Worm (Caenorhabditis elegans) whole organism, late embryonic: ENCODE measurements around the gene irld-9.

ENCODE experiments used
- C38D4.7 ChIP-seq: fragments of 200-800 bp; sonication (Bioruptor generic); optimal IDR thresholded peaks from 2 replicates; lab custom pipeline; 2018; ENCODE audit warnings: mild to moderate bottlenecking, missing genetic modification characterization, moderate library complexity, missing compliant biosample characterization
- F13H6.1 ChIP-seq: sonication (generic microtip); optimal IDR thresholded peaks from 2 replicates; lab custom pipeline; 2016; ENCODE audit warnings: missing genetic modification characterization, missing compliant biosample characterization
- K09A11.1 ChIP-seq: sonication (generic microtip); optimal IDR thresholded peaks from 2 replicates; lab custom pipeline; 2017; ENCODE audit warnings: antibody characterized with exemption, mild to moderate bottlenecking, missing genetic modification characterization, missing compliant biosample characterization; ENCODE audit not compliant: insufficient read depth
- T23F11.4 ChIP-seq: fragments of 200-800 bp; sonication (Bioruptor generic); optimal IDR thresholded peaks from 2 replicates; lab custom pipeline; 2018; ENCODE audit warnings: mild to moderate bottlenecking, missing genetic modification characterization, missing compliant biosample characterization
- ceh-14 ChIP-seq: sonication (generic microtip); optimal IDR thresholded peaks from 2 replicates; lab custom pipeline; 2016; ENCODE audit warnings: missing genotype, missing genetic modification characterization, missing compliant biosample characterization
- ceh-18 ChIP-seq: sonication (generic microtip); optimal IDR thresholded peaks from 2 replicates; lab custom pipeline; 2016; ENCODE audit warnings: missing genetic modification characterization, missing compliant biosample characterization
- ceh-19 ChIP-seq: fragments of 200-800 bp; sonication (Bioruptor generic); optimal IDR thresholded peaks from 2 replicates; lab custom pipeline; 2018; ENCODE audit warnings: mild to moderate bottlenecking, missing genetic modification characterization, missing compliant biosample characterization
- ceh-24 ChIP-seq: sonication (generic microtip); optimal IDR thresholded peaks from 2 replicates; lab custom pipeline; 2016; ENCODE audit warnings: mild to moderate bottlenecking, missing genetic modification characterization, missing compliant biosample characterization
- ceh-34 ChIP-seq: sonication (generic microtip); optimal IDR thresholded peaks from 2 replicates; lab custom pipeline; 2016; ENCODE audit warnings: mild to moderate bottlenecking, missing genetic modification characterization, missing compliant biosample characterization
- ceh-45 ChIP-seq: fragments of 200-800 bp; sonication (Bioruptor generic); IDR thresholded peaks from 2 replicates; pipeline ENCODE4 v1.3.6; 2022; ENCODE audit warnings: missing genetic modification reagents, missing genetic modification characterization, missing compliant biosample characterization
- ceh-48 ChIP-seq: sonication (generic microtip); optimal IDR thresholded peaks from 2 replicates; lab custom pipeline; 2016; ENCODE audit warnings: missing genetic modification characterization, inconsistent platforms, missing compliant biosample characterization
- ceh-6 ChIP-seq: fragments of 200-800 bp; sonication (Bioruptor generic); optimal IDR thresholded peaks from 2 replicates; lab custom pipeline; 2018; ENCODE audit warnings: mild to moderate bottlenecking, missing genetic modification characterization, missing compliant biosample characterization
- dmd-4 ChIP-seq: sonication (generic microtip); optimal IDR thresholded peaks from 2 replicates; lab custom pipeline; 2016; ENCODE audit warnings: borderline replicate concordance, missing genetic modification characterization, missing compliant biosample characterization
- elt-2 ChIP-seq: sonication (generic microtip); optimal IDR thresholded peaks from 2 replicates; lab custom pipeline; 2016; ENCODE audit warnings: missing genetic modification reagents, missing genetic modification characterization, missing compliant biosample characterization
- ets-4 ChIP-seq: sonication (generic microtip); optimal IDR thresholded peaks from 2 replicates; lab custom pipeline; 2016; ENCODE audit warnings: missing genetic modification characterization, missing compliant biosample characterization
- eyg-1 ChIP-seq: sonication (generic microtip); optimal IDR thresholded peaks from 2 replicates; lab custom pipeline; 2016; ENCODE audit warnings: missing genotype, missing genetic modification characterization, missing compliant biosample characterization
- fax-1 ChIP-seq: sonication (generic microtip); optimal IDR thresholded peaks from 2 replicates; lab custom pipeline; 2016; ENCODE audit warnings: missing genotype, missing genetic modification characterization, missing compliant biosample characterization
- gmeb-2 ChIP-seq: sonication (generic microtip); optimal IDR thresholded peaks from 2 replicates; lab custom pipeline; 2016; ENCODE audit warnings: missing genetic modification characterization, inconsistent platforms, missing compliant biosample characterization
- hlh-30 ChIP-seq: sonication (generic microtip); optimal IDR thresholded peaks from 2 replicates; lab custom pipeline; 2017; ENCODE audit warnings: antibody characterized with exemption, missing genetic modification characterization, missing compliant biosample characterization; ENCODE audit not compliant: insufficient read depth
- hlh-6 ChIP-seq: sonication (generic microtip); optimal IDR thresholded peaks from 2 replicates; lab custom pipeline; 2016; ENCODE audit warnings: missing genotype, missing genetic modification characterization, missing compliant biosample characterization
- madf-2 ChIP-seq: sonication (generic microtip); optimal IDR thresholded peaks from 2 replicates; lab custom pipeline; 2017; ENCODE audit warnings: missing genetic modification characterization, missing compliant biosample characterization
- mec-3 ChIP-seq: sonication (generic microtip); optimal IDR thresholded peaks from 2 replicates; lab custom pipeline; 2016; ENCODE audit warnings: borderline replicate concordance, missing genetic modification characterization, missing compliant biosample characterization
- nfya-1 ChIP-seq: sonication (generic microtip); optimal IDR thresholded peaks from 2 replicates; lab custom pipeline; 2017; ENCODE audit warnings: missing genetic modification characterization, mild to moderate bottlenecking, missing compliant biosample characterization, antibody characterized with exemption, moderate library complexity
- nhr-11 ChIP-seq: fragments of 150-350 bp; optimal IDR thresholded peaks from 2 replicates; lab custom pipeline; 2014; ENCODE audit warnings: missing biosample characterization, missing genetic modification characterization
- nhr-232 ChIP-seq: sonication (generic microtip); optimal IDR thresholded peaks from 2 replicates; lab custom pipeline; 2016; ENCODE audit warnings: missing genetic modification characterization, missing compliant biosample characterization
- npax-4 ChIP-seq: sonication (generic microtip); optimal IDR thresholded peaks from 2 replicates; lab custom pipeline; 2016; ENCODE audit warnings: missing genetic modification characterization, missing compliant biosample characterization
- pha-2 ChIP-seq: sonication (generic microtip); optimal IDR thresholded peaks from 2 replicates; lab custom pipeline; 2017; ENCODE audit warnings: mild to moderate bottlenecking, missing genetic modification characterization, missing compliant biosample characterization
- sdc-2 ChIP-seq: sonication (generic microtip); optimal IDR thresholded peaks from 2 replicates; lab custom pipeline; 2016; ENCODE audit warnings: missing genotype, missing genetic modification characterization, missing compliant biosample characterization
- sox-4 ChIP-seq: sonication (generic microtip); optimal IDR thresholded peaks from 2 replicates; lab custom pipeline; 2017; ENCODE audit warnings: mild to moderate bottlenecking, missing genetic modification characterization, inconsistent platforms, missing compliant biosample characterization
- syd-9 ChIP-seq: sonication (generic microtip); optimal IDR thresholded peaks from 2 replicates; lab custom pipeline; 2016; ENCODE audit warnings: mild to moderate bottlenecking, missing genetic modification characterization, moderate library complexity, missing compliant biosample characterization
- tbx-2 ChIP-seq: sonication (generic microtip); optimal IDR thresholded peaks from 2 replicates; lab custom pipeline; 2016; ENCODE audit warnings: missing genetic modification characterization, missing compliant biosample characterization
- unc-3 ChIP-seq, 2 experiments: fragments of 200-800 bp in 1 of 2; sonication (Bioruptor generic) in 1 of 2; sonication (generic microtip) in 1 of 2; conservative IDR thresholded peaks in 1 of 2; optimal IDR thresholded peaks in 1 of 2; 2 replicates each; pipeline versions ENCODE4 v1.3.6 to Lab custom; 2016 to 2022; ENCODE audit warnings: missing compliant biosample characterization in 2 of 2, missing genetic modification characterization in 2 of 2, missing genetic modification reagents in 1 of 2
- unc-42 ChIP-seq: sonication (generic microtip); optimal IDR thresholded peaks from 2 replicates; lab custom pipeline; 2016; ENCODE audit warnings: missing genotype, missing genetic modification characterization, missing compliant biosample characterization

The irld-9 gene

ce11 chrII:1691011-1691410 lies 47.7 kb downstream of the irld-9 start, which contains the start of gene fbxc-22:
fbxc-22 (minus strand) TSS chrII:1691111.
- TF ChIP-seq nfya-1 (tag; lab: Kevin White, UChicago): no peak
- TF ChIP-seq unc-3 (GFP tag; conservative IDR thresholded peaks at IDR 0.05; lab: Robert Waterston, UW): no peak
- TF ChIP-seq unc-3 (tag; optimal IDR thresholded peaks at IDR 0.05; lab: Kevin White, UChicago): no peak
- no peak for TF ChIP-seq ceh-14
- TF ChIP-seq T23F11.4: no peak
- TF ChIP-seq K09A11.1: no peak
- TF ChIP-seq ceh-45 (GFP tag; lab: Robert Waterston, UW): no peak
- no peak for TF ChIP-seq ceh-6
- TF ChIP-seq C38D4.7 (GFP tag; lab: Kevin White, UChicago): no peak
- no peak for TF ChIP-seq ceh-19 (GFP tag; lab: Kevin White, UChicago)
- TF ChIP-seq hlh-6 (tag; lab: Kevin White, UChicago): no peak
- TF ChIP-seq fax-1 (tag; lab: Kevin White, UChicago): no peak
- TF ChIP-seq nhr-11 (tag; lab: Kevin White, UChicago): no peak
- TF ChIP-seq syd-9 (tag; lab: Kevin White, UChicago): no peak
- no peak for TF ChIP-seq tbx-2
- TF ChIP-seq ceh-48 (tag; lab: Kevin White, UChicago): no peak
- no peak for TF ChIP-seq ceh-24 (tag; lab: Kevin White, UChicago)
- no peak for TF ChIP-seq ceh-34
- no peak for TF ChIP-seq gmeb-2
- no peak for TF ChIP-seq hlh-30

ce11 chrII:1688813-1689212 lies 49.9 kb downstream of the irld-9 start, which contains the start of the genes fbxb-18 and fbxb-19:
fbxb-18 (minus strand) TSS chrII:1688913.
fbxb-19 (minus strand) TSS chrII:1689181.
- TF ChIP-seq syd-9 (tag; lab: Kevin White, UChicago): no peak
- no peak for TF ChIP-seq elt-2 (tag; lab: Kevin White, UChicago)
- TF ChIP-seq dmd-4 (tag; lab: Kevin White, UChicago): no peak
- TF ChIP-seq ets-4: no peak
- no peak for TF ChIP-seq pha-2 (tag; lab: Kevin White, UChicago)
- TF ChIP-seq madf-2 (tag; lab: Kevin White, UChicago): no peak
- TF ChIP-seq mec-3 (tag; lab: Kevin White, UChicago): no peak
- no peak for TF ChIP-seq npax-4 (tag; lab: Kevin White, UChicago)
- TF ChIP-seq nhr-232 (tag; lab: Kevin White, UChicago): no peak
- TF ChIP-seq F13H6.1: no peak
- no peak for TF ChIP-seq ceh-18 (tag; lab: Kevin White, UChicago)
- TF ChIP-seq ceh-14: no peak
- TF ChIP-seq eyg-1: no peak
- no peak for TF ChIP-seq ceh-6
- TF ChIP-seq sdc-2 (tag; lab: Kevin White, UChicago): no peak
- TF ChIP-seq sox-4 (tag; lab: Kevin White, UChicago): no peak
- TF ChIP-seq unc-42 (tag; lab: Kevin White, UChicago): no peak
